Fruit fly (Drosophila melanogaster): ENCODE measurements around the gene mRpS24.

Gene mRpS24

DNA sequence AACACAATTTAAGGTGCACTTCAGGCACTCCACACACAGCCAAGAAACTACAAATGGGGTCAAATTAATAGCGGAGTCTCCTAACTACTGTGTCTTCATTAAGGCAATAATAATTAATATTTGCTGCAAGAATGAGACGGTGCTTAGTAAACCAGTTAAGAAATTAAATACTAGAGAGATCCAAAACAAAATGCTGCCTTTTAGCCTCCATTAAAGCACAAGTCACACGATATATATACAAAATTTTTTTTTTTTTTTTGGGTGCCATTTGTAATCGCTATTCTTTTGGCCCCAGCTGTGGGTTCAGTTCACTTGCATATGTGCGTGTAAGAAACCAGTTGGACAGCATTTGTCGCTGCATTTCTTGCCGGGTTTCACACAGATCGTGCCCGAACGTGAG, 40.1 kb upstream of the mRpS24 start (continued):
- peak; percentile 31 for TF ChIP-seq CG17359 (tag; optimal IDR thresholded peaks at IDR 0.05)
- TF ChIP-seq hbn (GFP tag; IDR thresholded peaks at IDR 0.05; ENCODE audit: partially characterized antibody), result no peak
- TF ChIP-seq CG17361 (GFP tag; IDR thresholded peaks at IDR 0.05), result no peak
- no peak for TF ChIP-seq tio (GFP tag; optimal IDR thresholded peaks at IDR 0.05)
- no peak for TF ChIP-seq Dp (GFP tag; optimal IDR thresholded peaks at IDR 0.05)
- no peak for TF ChIP-seq Dek (tag; optimal IDR thresholded peaks at IDR 0.05)
- TF ChIP-seq Med (GFP tag), result peak; percentile 47
- no peak for TF ChIP-seq CG9437 (GFP tag; optimal IDR thresholded peaks at IDR 0.05)
- TF ChIP-seq unc-4 (GFP tag; IDR thresholded peaks at IDR 0.05; ENCODE audit: partially characterized antibody), result no peak
- no peak for TF ChIP-seq zen2 (GFP tag; IDR thresholded peaks at IDR 0.05; ENCODE audit: partially characterized antibody)
- peak; percentile 36 for TF ChIP-seq unpg (GFP tag; optimal IDR thresholded peaks at IDR 0.05)
- TF ChIP-seq CG3838 (GFP tag; optimal IDR thresholded peaks at IDR 0.05), result no peak
- 0 out of 4 replicates have a peak, but pooled peaks have one; percentile 27 for TF ChIP-seq chinmo (GFP tag; IDR thresholded peaks at IDR 0.05; ENCODE audit: partially characterized antibody)
- 0 out of 3 replicates have a peak, but pooled peaks have one; percentile 14 for TF ChIP-seq zfh1 (GFP tag; IDR thresholded peaks at IDR 0.05)
- TF ChIP-seq CG11560 (tag; IDR thresholded peaks at IDR 0.05), result no peak
- no peak for TF ChIP-seq Sin3A (optimal IDR thresholded peaks at IDR 0.05)
- TF ChIP-seq bcd (GFP tag; optimal IDR thresholded peaks at IDR 0.05), result no peak
- no peak for TF ChIP-seq CG4707 (GFP tag; optimal IDR thresholded peaks at IDR 0.05)
- no peak for TF ChIP-seq Neu2 (GFP tag; optimal IDR thresholded peaks at IDR 0.05; ENCODE audit: borderline replicate concordance)
- TF ChIP-seq CG6654 (GFP tag; optimal IDR thresholded peaks at IDR 0.05), result no peak
- no peak for TF ChIP-seq br (optimal IDR thresholded peaks at IDR 0.05)
- no peak for TF ChIP-seq row (GFP tag; IDR thresholded peaks at IDR 0.05)
- no peak for TF ChIP-seq Nf-YA (GFP tag; IDR thresholded peaks at IDR 0.05)
- TF ChIP-seq Gug (GFP tag; IDR thresholded peaks at IDR 0.05), result no peak
- TF ChIP-seq CG17829 (tag; optimal IDR thresholded peaks at IDR 0.05), result no peak
- TF ChIP-seq Hr78 (GFP tag; optimal IDR thresholded peaks at IDR 0.05), result peak in 1 of 2 experiments; percentile 5
- TF ChIP-seq CG32767 (GFP tag; IDR thresholded peaks at IDR 0.05), result no peak
- no peak for TF ChIP-seq CG4282 (GFP tag; optimal IDR thresholded peaks at IDR 0.05)
- no peak for TF ChIP-seq fd102C (GFP tag; optimal IDR thresholded peaks at IDR 0.05)
- TF ChIP-seq bsh (GFP tag; optimal IDR thresholded peaks at IDR 0.05), result peak; percentile 19 to 67
- no peak for TF ChIP-seq Stat92E (GFP tag; optimal IDR thresholded peaks at IDR 0.05)
- TF ChIP-seq E2f1 (GFP tag; IDR thresholded peaks at IDR 0.05), result no peak
- no peak for TF ChIP-seq Poxn (GFP tag; IDR thresholded peaks at IDR 0.05)
- no peak for TF ChIP-seq Mes4 (GFP tag; optimal IDR thresholded peaks at IDR 0.05)
- TF ChIP-seq CG5245 (GFP tag; optimal IDR thresholded peaks at IDR 0.05), result no peak
- no peak for TF ChIP-seq CG31224 (GFP tag; IDR thresholded peaks at IDR 0.05)
- TF ChIP-seq Asciz (GFP tag; optimal IDR thresholded peaks at IDR 0.05), result peak; percentile 34
- TF ChIP-seq Antp (GFP tag; optimal IDR thresholded peaks at IDR 0.05), result no peak
- TF ChIP-seq HmgZ (tag; optimal IDR thresholded peaks at IDR 0.05), result no peak
- TF ChIP-seq CTCF (GFP tag; optimal IDR thresholded peaks at IDR 0.05), result no peak
- peak; percentile 53 for TF ChIP-seq kni (GFP tag; optimal IDR thresholded peaks at IDR 0.05)
- TF ChIP-seq MTF-1 (GFP tag; optimal IDR thresholded peaks at IDR 0.05; ENCODE audit: borderline replicate concordance), result no peak
- TF ChIP-seq kah (GFP tag; optimal IDR thresholded peaks at IDR 0.05), result no peak
- TF ChIP-seq peb (GFP tag; IDR thresholded peaks at IDR 0.05), result no peak
- no peak for TF ChIP-seq ro (GFP tag; IDR thresholded peaks at IDR 0.05)
- no peak for TF ChIP-seq Chrac-16 (GFP tag; optimal IDR thresholded peaks at IDR 0.05)
- TF ChIP-seq sc (optimal IDR thresholded peaks at IDR 0.05), result no peak
- no peak for TF ChIP-seq sc (GFP tag; optimal IDR thresholded peaks at IDR 0.05)
- TF ChIP-seq CG17912 (GFP tag; optimal IDR thresholded peaks at IDR 0.05), result no peak
- TF ChIP-seq CG12236 (GFP tag; optimal IDR thresholded peaks at IDR 0.05), result no peak
- no peak for TF ChIP-seq Fer3 (tag; optimal IDR thresholded peaks at IDR 0.05)
- TF ChIP-seq az2 (GFP tag; optimal IDR thresholded peaks at IDR 0.05), result peak; percentile 21
